Worm (Caenorhabditis elegans): ENCODE measurements around the gene K08F4.12.

The K08F4.12 gene

ce11 chrIV:10143640-10144039 lies 5.7 kb downstream of the K08F4.12 start, which contains the start of gene msp-38:
TSS of gene msp-38 (minus strand) at chrIV:10143740.
- TF ChIP-seq blmp-1 (tag; optimal IDR thresholded peaks at IDR 0.05) (no peak), pqm-1 (tag; optimal IDR thresholded peaks at IDR 0.05) (no peak), snu-23 (GFP tag; optimal IDR thresholded peaks at IDR 0.05) (no peak), unc-30 (tag; optimal IDR thresholded peaks at IDR 0.05) (no peak), mef-2 (tag; optimal IDR thresholded peaks at IDR 0.05) (no peak), unc-130 (tag; optimal IDR thresholded peaks at IDR 0.05) (no peak), nhr-237 (tag; optimal IDR thresholded peaks at IDR 0.05) (no peak), lir-3 (tag; optimal IDR thresholded peaks at IDR 0.05; ENCODE audit: poor library complexity) (no peak), unc-86 (tag; optimal IDR thresholded peaks at IDR 0.05) (no peak), nhr-76 (tag; optimal IDR thresholded peaks at IDR 0.05) (no peak), nhr-90 (tag; optimal IDR thresholded peaks at IDR 0.05; ENCODE audit: poor library complexity) (no peak), nhr-84 (tag; optimal IDR thresholded peaks at IDR 0.05) (no peak)

ce11 chrIV:10144487-10144886 lies 6.6 kb downstream of the K08F4.12 start:
- TF ChIP-seq ces-1 (GFP tag; optimal IDR thresholded peaks at IDR 0.05) (no peak), skn-1 (tag; optimal IDR thresholded peaks at IDR 0.05) (peak; percentile 55), nhr-47 (tag; optimal IDR thresholded peaks at IDR 0.05) (no peak), nhr-77 (tag; optimal IDR thresholded peaks at IDR 0.05) (no peak)

ce11 chrIV:10144909-10145308 lies 7.0 kb downstream of the K08F4.12 start:
- no peak for TF ChIP-seq ama-1 (optimal IDR thresholded peaks at IDR 0.05)
- TF ChIP-seq elt-3 (tag; optimal IDR thresholded peaks at IDR 0.05) = no peak
- TF ChIP-seq C04F5.9 (tag; optimal IDR thresholded peaks at IDR 0.05) = no peak
- TF ChIP-seq C34B4.2 (tag; optimal IDR thresholded peaks at IDR 0.05) = no peak
- TF ChIP-seq ztf-11 (tag; optimal IDR thresholded peaks at IDR 0.05) = no peak
- no peak for TF ChIP-seq nhr-77 (tag; optimal IDR thresholded peaks at IDR 0.05)
- TF ChIP-seq tbx-2 (tag; optimal IDR thresholded peaks at IDR 0.05) = no peak
- no peak for TF ChIP-seq sptf-1 (tag; optimal IDR thresholded peaks at IDR 0.05)
- no peak for TF ChIP-seq lsy-2 (tag; optimal IDR thresholded peaks at IDR 0.05)
- TF ChIP-seq unc-86 (tag; optimal IDR thresholded peaks at IDR 0.05) = no peak
- TF ChIP-seq ceh-82 (tag; optimal IDR thresholded peaks at IDR 0.05) = no peak
- TF ChIP-seq ces-1 (GFP tag; optimal IDR thresholded peaks at IDR 0.05) = no peak
- TF ChIP-seq nhr-20 (tag; optimal IDR thresholded peaks at IDR 0.05) = no peak
- TF ChIP-seq nhr-84 (tag; optimal IDR thresholded peaks at IDR 0.05) = no peak
- TF ChIP-seq nhr-85 (tag) = no peak
- TF ChIP-seq ceh-63 (GFP tag; optimal IDR thresholded peaks at IDR 0.05) = no peak

ce11 chrIV:10146885-10147284 lies 9.0 kb downstream of the K08F4.12 start, which contains the start of gene T14G10.8:
TSS of gene T14G10.8 (minus strand) at chrIV:10146985.
- no peak for TF ChIP-seq unc-30 (tag; optimal IDR thresholded peaks at IDR 0.05)
- TF ChIP-seq sup-37 (GFP tag; optimal IDR thresholded peaks at IDR 0.05) = no peak
- TF ChIP-seq tlp-1 (tag; optimal IDR thresholded peaks at IDR 0.05) = no peak
- TF ChIP-seq fkh-4 (tag; optimal IDR thresholded peaks at IDR 0.05; ENCODE audit: borderline replicate concordance) = no peak
- TF ChIP-seq lin-39 (tag; optimal IDR thresholded peaks at IDR 0.05) = no peak
- TF ChIP-seq snpc-4 (tag; optimal IDR thresholded peaks at IDR 0.05) = no peak
- TF ChIP-seq C04F5.9 (tag; optimal IDR thresholded peaks at IDR 0.05) = no peak
- TF ChIP-seq lin-13 (GFP tag; optimal IDR thresholded peaks at IDR 0.05) = no peak
- no peak for TF ChIP-seq nhr-11 (tag; optimal IDR thresholded peaks at IDR 0.05)
- TF ChIP-seq lin-35 (GFP tag; optimal IDR thresholded peaks at IDR 0.05) = no peak
- no peak for TF ChIP-seq hpl-2 (GFP tag; optimal IDR thresholded peaks at IDR 0.05)
- no peak for TF ChIP-seq nhr-47 (tag; optimal IDR thresholded peaks at IDR 0.05)
- TF ChIP-seq nhr-71 (tag; optimal IDR thresholded peaks at IDR 0.05) = no peak
